Fruit fly (Drosophila melanogaster): ENCODE measurements around the gene Abl.

The Abl gene

DNA sequence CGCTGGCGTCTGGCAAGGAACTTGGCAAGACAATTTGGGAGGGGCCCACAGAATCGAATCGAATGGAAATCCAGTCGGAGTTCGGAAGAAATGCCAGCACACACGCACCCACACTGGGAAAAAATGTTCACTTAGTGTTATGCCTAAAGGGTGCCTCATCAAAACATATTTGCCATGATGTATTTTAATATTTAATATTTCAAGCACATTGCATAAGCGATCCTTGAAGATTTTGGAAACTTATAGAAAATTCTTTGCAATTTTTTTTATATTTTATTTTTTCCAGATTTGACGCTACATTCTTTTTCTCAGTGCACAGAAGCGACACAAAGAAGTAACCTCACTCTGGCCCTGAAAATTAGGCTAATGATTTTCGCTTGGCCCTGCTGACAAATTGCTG, 81.6 kb downstream of the Abl start:
- TF ChIP-seq HLH106 (tag; optimal IDR thresholded peaks at IDR 0.05) (no peak), tai (GFP tag; optimal IDR thresholded peaks at IDR 0.05) (no peak), Hnf4 (GFP tag; optimal IDR thresholded peaks at IDR 0.05) (no peak), brk (GFP tag; optimal IDR thresholded peaks at IDR 0.05) (no peak), sage (GFP tag; optimal IDR thresholded peaks at IDR 0.05) (no peak), Dif (GFP tag; optimal IDR thresholded peaks at IDR 0.05; ENCODE audit: partially characterized antibody) (no peak), Rel (GFP tag; optimal IDR thresholded peaks at IDR 0.05) (no peak), Rel (tag; optimal IDR thresholded peaks at IDR 0.05) (no peak), br (GFP tag; optimal IDR thresholded peaks at IDR 0.05) (no peak), jim (GFP tag; optimal IDR thresholded peaks at IDR 0.05) (no peak), fru (GFP tag; optimal IDR thresholded peaks at IDR 0.05) (no peak), dmrt93B (GFP tag; optimal IDR thresholded peaks at IDR 0.05) (no peak), sv (GFP tag; optimal IDR thresholded peaks at IDR 0.05) (no peak), dl (GFP tag; optimal IDR thresholded peaks at IDR 0.05; ENCODE audit: insufficient read depth in 1 of 2, partially characterized antibody in 2 of 2) (no peak), CG32264 (GFP tag; optimal IDR thresholded peaks at IDR 0.05) (no peak), dsf (GFP tag; optimal IDR thresholded peaks at IDR 0.05; ENCODE audit: borderline replicate concordance) (no peak), usp (GFP tag; optimal IDR thresholded peaks at IDR 0.05) (no peak)

Data from whole organism, wandering third instar larva.